Worm (Caenorhabditis elegans) whole organism, L2 larva: ENCODE measurements around the gene dnc-2.

ENCODE experiments used
- C34F6.9 ChIP-seq: fragments of 150-350 bp; optimal IDR thresholded peaks from 2 replicates; lab custom pipeline; 2014; ENCODE audit warnings: missing biosample characterization, missing genetic modification characterization
- F13H6.1 ChIP-seq: sonication (generic microtip); optimal IDR thresholded peaks from 2 replicates; lab custom pipeline; 2016; ENCODE audit warnings: missing genetic modification characterization, missing compliant biosample characterization
- ZK546.5 ChIP-seq: sonication (generic microtip); optimal IDR thresholded peaks from 2 replicates; lab custom pipeline; 2017; ENCODE audit warnings: missing biosample characterization, missing genetic modification characterization
- ama-1 ChIP-seq: fragments of 150-350 bp; optimal IDR thresholded peaks from 2 replicates; lab custom pipeline; 2018; ENCODE audit warnings: inconsistent platforms
- blmp-1 ChIP-seq: sonication (generic microtip); optimal IDR thresholded peaks from 2 replicates; lab custom pipeline; 2017; ENCODE audit warnings: missing genetic modification characterization, mild to moderate bottlenecking, missing compliant biosample characterization, antibody characterized with exemption, moderate library complexity; ENCODE audit not compliant: insufficient read depth
- ceh-16 ChIP-seq: fragments of 150-350 bp; optimal IDR thresholded peaks from 2 replicates; lab custom pipeline; 2014; ENCODE audit warnings: missing biosample characterization, missing genetic modification characterization
- crh-2 ChIP-seq: sonication (generic microtip); optimal IDR thresholded peaks from 2 replicates; lab custom pipeline; 2017; ENCODE audit warnings: missing biosample characterization, missing genetic modification characterization
- egl-27 ChIP-seq: sonication (generic microtip); optimal IDR thresholded peaks from 3 replicates; lab custom pipeline; 2017; ENCODE audit warnings: missing biosample characterization, missing genetic modification reagents, missing genetic modification characterization
- elt-1 ChIP-seq: fragments of 150-350 bp; optimal IDR thresholded peaks from 2 replicates; lab custom pipeline; 2014; ENCODE audit warnings: missing biosample characterization, missing genetic modification characterization
- elt-3 ChIP-seq: sonication (generic microtip); optimal IDR thresholded peaks from 2 replicates; lab custom pipeline; 2017; ENCODE audit warnings: missing biosample characterization, missing genetic modification characterization
- fos-1 ChIP-seq: fragments of 150-350 bp; optimal IDR thresholded peaks from 2 replicates; lab custom pipeline; 2014; ENCODE audit warnings: missing biosample characterization, missing genetic modification characterization
- gmeb-1 ChIP-seq: fragments of 150-350 bp; optimal IDR thresholded peaks from 2 replicates; lab custom pipeline; 2014; ENCODE audit warnings: missing biosample characterization, missing genetic modification characterization
- lin-11 ChIP-seq: fragments of 150-350 bp; sonication (generic microtip); optimal IDR thresholded peaks from 2 replicates; lab custom pipeline; 2014; ENCODE audit warnings: missing biosample characterization, missing genetic modification characterization, inconsistent platforms, mixed read lengths
- lin-13 ChIP-seq: fragments of 150-350 bp; optimal IDR thresholded peaks from 2 replicates; lab custom pipeline; 2014; ENCODE audit warnings: missing biosample characterization, missing genetic modification reagents, missing genetic modification characterization
- lsy-2 ChIP-seq, 2 experiments: fragments of 150-350 bp in 1 of 2; sonication (generic microtip) in 1 of 2; optimal IDR thresholded peaks; 2 replicates each; lab custom pipeline; 2014 to 2017; ENCODE audit warnings: missing biosample characterization in 2 of 2, missing genetic modification characterization in 2 of 2
- mab-5 ChIP-seq: fragments of 150-350 bp; optimal IDR thresholded peaks from 2 replicates; lab custom pipeline; 2014; ENCODE audit warnings: missing biosample characterization, missing genetic modification characterization
- mdl-1 ChIP-seq, 2 experiments: fragments of 150-350 bp in 1 of 2; sonication (generic microtip) in 1 of 2; optimal IDR thresholded peaks; 2 replicates each; lab custom pipeline; 2017; ENCODE audit warnings: missing biosample characterization in 2 of 2, missing genetic modification characterization in 2 of 2
- nhr-129 ChIP-seq: fragments of 150-350 bp; optimal IDR thresholded peaks from 2 replicates; lab custom pipeline; 2014; ENCODE audit warnings: missing biosample characterization, missing genetic modification characterization
- nhr-237 ChIP-seq: fragments of 150-350 bp; optimal IDR thresholded peaks from 2 replicates; lab custom pipeline; 2014; ENCODE audit warnings: missing biosample characterization, missing genetic modification characterization
- nhr-25 ChIP-seq: fragments of 150-350 bp; sonication (generic microtip); optimal IDR thresholded peaks from 3 replicates; lab custom pipeline; 2014; ENCODE audit warnings: missing biosample characterization, missing genetic modification characterization
- nhr-6 ChIP-seq: fragments of 150-350 bp; optimal IDR thresholded peaks from 2 replicates; lab custom pipeline; 2014; ENCODE audit warnings: missing biosample characterization, missing genetic modification characterization
- sem-4 ChIP-seq: fragments of 150-350 bp; optimal IDR thresholded peaks from 2 replicates; lab custom pipeline; 2014; ENCODE audit warnings: missing biosample characterization, missing genetic modification reagents, missing genetic modification characterization
- skn-1 ChIP-seq: sonication (generic microtip); optimal IDR thresholded peaks from 2 replicates; lab custom pipeline; 2017; ENCODE audit warnings: missing biosample characterization, missing genetic modification characterization
- sma-3 ChIP-seq: sonication (generic microtip); optimal IDR thresholded peaks from 2 replicates; lab custom pipeline; 2016; ENCODE audit warnings: missing genetic modification reagents, missing genetic modification characterization, missing compliant biosample characterization
- sma-9 ChIP-seq, 2 experiments: fragments of 150-350 bp in 1 of 2; sonication (generic microtip) in 1 of 2; optimal IDR thresholded peaks; 2 replicates each; lab custom pipeline; 2014 to 2016; ENCODE audit warnings: missing genetic modification characterization in 2 of 2, mild to moderate bottlenecking in 1 of 2, missing biosample characterization in 1 of 2, missing compliant biosample characterization in 1 of 2, missing genetic modification reagents in 1 of 2, moderate library complexity in 1 of 2
- snpc-4 ChIP-seq: fragments of 150-350 bp; optimal IDR thresholded peaks from 2 replicates; lab custom pipeline; 2014; ENCODE audit warnings: missing biosample characterization, missing genetic modification characterization
- unc-39 ChIP-seq: fragments of 150-350 bp; optimal IDR thresholded peaks from 2 replicates; lab custom pipeline; 2014; ENCODE audit warnings: missing biosample characterization, missing genetic modification characterization
- unc-55 ChIP-seq: fragments of 150-350 bp; sonication (generic microtip); optimal IDR thresholded peaks from 3 replicates; lab custom pipeline; 2014; ENCODE audit warnings: missing biosample characterization, missing genetic modification reagents, missing genetic modification characterization
- zag-1 ChIP-seq: fragments of 150-350 bp; optimal IDR thresholded peaks from 2 replicates; lab custom pipeline; 2014; ENCODE audit warnings: missing biosample characterization, missing genetic modification characterization
- ztf-1 ChIP-seq: fragments of 200-800 bp; sonication (Bioruptor generic); conservative IDR thresholded peaks from 2 replicates; pipeline ENCODE4 v1.3.6; 2022; ENCODE audit warnings: missing genetic modification characterization, missing compliant biosample characterization
- ztf-4 ChIP-seq: fragments of 150-350 bp; optimal IDR thresholded peaks from 2 replicates; lab custom pipeline; 2014; ENCODE audit warnings: missing biosample characterization, missing genetic modification characterization

The dnc-2 gene

ce11 chrIII:5951589-5952378 lies 26.2 kb upstream of the dnc-2 start:
- TF ChIP-seq nhr-6 (tag; lab: Kevin White, UChicago) (peak; percentile 57), gmeb-1 (tag; lab: Kevin White, UChicago) (no peak), ZK546.5 (tag; lab: Kevin White, UChicago) (no peak), sma-3 (peak; percentile 69), sem-4 (tag; lab: Kevin White, UChicago) (no peak), crh-2 (peak; percentile 25), nhr-25 (tag; lab: Kevin White, UChicago) (peak; percentile 83), nhr-129 (tag; lab: Kevin White, UChicago) (peak; percentile 60), blmp-1 (peak; percentile 18), mdl-1 (tag; optimal IDR thresholded peaks at IDR 0.05; lab: Kevin White, UChicago) (peak; percentile 12 to 43), fos-1 (tag; lab: Kevin White, UChicago) (peak; percentile 12), lsy-2 (tag; optimal IDR thresholded peaks at IDR 0.05; lab: Kevin White, UChicago) (peak in 1 of 2 experiments; percentile 38), sma-9 (GFP tag; optimal IDR thresholded peaks at IDR 0.05; lab: Kevin White, UChicago) (peak; percentile 77), sma-9 (tag; optimal IDR thresholded peaks at IDR 0.05; lab: Kevin White, UChicago) (no peak)

- peak; percentile 15 for TF ChIP-seq F13H6.1 (tag; lab: Kevin White, UChicago)
- no peak for TF ChIP-seq nhr-6 (tag; lab: Kevin White, UChicago)
Observed at ce11 chrIII:5950756-5951345, 25.3 kb upstream of the dnc-2 start.

ce11 chrIII:5949817-5950216 lies 24.3 kb upstream of the dnc-2 start:
- no peak for TF ChIP-seq elt-1 (tag; lab: Kevin White, UChicago)
- no peak for TF ChIP-seq crh-2
- no peak for TF ChIP-seq nhr-6 (tag; lab: Kevin White, UChicago)
- no peak for TF ChIP-seq fos-1 (tag; lab: Kevin White, UChicago)
- TF ChIP-seq nhr-237: no peak
- TF ChIP-seq C34F6.9 (tag; lab: Kevin White, UChicago): peak; percentile 61
- no peak for TF ChIP-seq egl-27 (tag; lab: Kevin White, UChicago)
- peak; percentile 19 for TF ChIP-seq zag-1 (tag; lab: Kevin White, UChicago)
- no peak for TF ChIP-seq elt-3 (tag; lab: Kevin White, UChicago)
- no peak for TF ChIP-seq unc-39
- no peak for TF ChIP-seq sma-3
- no peak for TF ChIP-seq skn-1 (tag; lab: Kevin White, UChicago)
- TF ChIP-seq ama-1 (lab: Kevin White, UChicago): peak; percentile 33
- TF ChIP-seq sma-9 (GFP tag; optimal IDR thresholded peaks at IDR 0.05; lab: Kevin White, UChicago): peak; percentile 55
- TF ChIP-seq sma-9 (tag; optimal IDR thresholded peaks at IDR 0.05; lab: Kevin White, UChicago): no peak
- no peak for TF ChIP-seq mdl-1 (tag; optimal IDR thresholded peaks at IDR 0.05; lab: Kevin White, UChicago)
- no peak for TF ChIP-seq ztf-4 (tag; lab: Kevin White, UChicago)
- peak; percentile 55 for TF ChIP-seq F13H6.1 (tag; lab: Kevin White, UChicago)
- TF ChIP-seq unc-55 (GFP tag; lab: Kevin White, UChicago): peak; percentile 71
- TF ChIP-seq lsy-2 (tag; optimal IDR thresholded peaks at IDR 0.05; lab: Kevin White, UChicago): peak in 1 of 2 experiments; percentile 35
- TF ChIP-seq gmeb-1 (tag; lab: Kevin White, UChicago): no peak
- TF ChIP-seq nhr-129 (tag; lab: Kevin White, UChicago): peak; percentile 57
- no peak for TF ChIP-seq ztf-1 (GFP tag; lab: Robert Waterston, UW)
- TF ChIP-seq ceh-16 (tag; lab: Kevin White, UChicago): no peak
- TF ChIP-seq mab-5: no peak

- TF ChIP-seq elt-1 (tag; lab: Kevin White, UChicago) (no peak), unc-55 (GFP tag; lab: Kevin White, UChicago) (no peak), snpc-4 (tag; lab: Kevin White, UChicago) (no peak), zag-1 (tag; lab: Kevin White, UChicago) (no peak), lin-13 (GFP tag; lab: Kevin White, UChicago) (no peak), elt-3 (tag; lab: Kevin White, UChicago) (no peak), blmp-1 (no peak), ZK546.5 (tag; lab: Kevin White, UChicago) (no peak), nhr-25 (tag; lab: Kevin White, UChicago) (no peak), lin-11 (no peak)
Observed at ce11 chrIII:5948986-5949385, 23.4 kb upstream of the dnc-2 start.
